Fruit fly (Drosophila melanogaster) whole organism, embryonic: ENCODE results near the gene Polr1C.

Experiments used
- Asciz ChIP-seq: fragments of 200-800 bp; sonication (Bioruptor generic); optimal IDR thresholded peaks from 2 replicates; lab custom pipeline; 2017; ENCODE audit warnings: missing biosample characterization, mild to moderate bottlenecking, missing genetic modification characterization, missing genetic modification reagents
- Atf3 ChIP-seq: fragments of 200-800 bp; sonication (Bioruptor generic); optimal IDR thresholded peaks from 3 replicates; lab custom pipeline; 2016; ENCODE audit warnings: missing biosample characterization, missing genetic modification characterization
- CG10147 ChIP-seq: fragments of 200-800 bp; sonication (Bioruptor generic); optimal IDR thresholded peaks from 2 replicates; lab custom pipeline; 2019; ENCODE audit warnings: missing biosample characterization, mild to moderate bottlenecking, missing genetic modification characterization, moderate library complexity
- CG10431 ChIP-seq: fragments of 200-800 bp; sonication (Bioruptor generic); optimal IDR thresholded peaks from 3 replicates; lab custom pipeline; 2018; ENCODE audit warnings: missing biosample characterization, mild to moderate bottlenecking, missing genetic modification characterization
- CG11504 ChIP-seq: fragments of 200-800 bp; sonication (Bioruptor generic); optimal IDR thresholded peaks from 3 replicates; lab custom pipeline; 2019; ENCODE audit warnings: missing biosample characterization, mild to moderate bottlenecking, missing genetic modification characterization, moderate library complexity
- CG12219 ChIP-seq: fragments of 200-800 bp; sonication (Bioruptor generic); optimal IDR thresholded peaks from 3 replicates; lab custom pipeline; 2018; ENCODE audit warnings: missing biosample characterization, mild to moderate bottlenecking, missing genetic modification characterization
- CG12744 ChIP-seq: fragments of 200-800 bp; sonication (Bioruptor generic); optimal IDR thresholded peaks from 2 replicates; lab custom pipeline; 2016; ENCODE audit warnings: missing biosample characterization, missing genetic modification characterization
- CG12769 ChIP-seq: fragments of 200-800 bp; sonication (Bioruptor generic); optimal IDR thresholded peaks from 2 replicates; lab custom pipeline; 2019; ENCODE audit warnings: missing biosample characterization, mild to moderate bottlenecking, missing genetic modification characterization, moderate library complexity
- CG14050 ChIP-seq: fragments of 200-800 bp; sonication (Bioruptor generic); IDR thresholded peaks from 3 replicates; pipeline ENCODE4 v1.3.6; 2022; ENCODE audit warnings: missing biosample characterization, missing genetic modification characterization
- CG17328 ChIP-seq: fragments of 200-800 bp; sonication (Bioruptor generic); IDR thresholded peaks from 2 replicates; pipeline ENCODE4 v1.3.6; 2022; ENCODE audit warnings: missing biosample characterization, missing genetic modification characterization
- CG2120 ChIP-seq: fragments of 200-800 bp; sonication (Bioruptor generic); optimal IDR thresholded peaks from 3 replicates; lab custom pipeline; 2016; ENCODE audit warnings: missing biosample characterization, missing genetic modification characterization
- CG2199 ChIP-seq: fragments of 200-800 bp; sonication (Bioruptor generic); IDR thresholded peaks from 3 replicates; pipeline ENCODE4 v1.3.6; 2022; ENCODE audit warnings: missing biosample characterization, missing genetic modification characterization
- CG2889 ChIP-seq: fragments of 200-800 bp; sonication (Bioruptor generic); IDR thresholded peaks from 3 replicates; pipeline ENCODE4 v1.3.6; 2022; ENCODE audit warnings: missing biosample characterization, missing genetic modification characterization
- CG3726 ChIP-seq: fragments of 200-800 bp; sonication (Bioruptor generic); IDR thresholded peaks from 3 replicates; pipeline ENCODE4, ENCODE4 v1.3.6; 2022; ENCODE audit warnings: missing biosample characterization, missing genetic modification characterization
- CG9437 ChIP-seq: fragments of 200-800 bp; sonication (Bioruptor generic); optimal IDR thresholded peaks from 2 replicates; lab custom pipeline; 2018; ENCODE audit warnings: missing biosample characterization, mild to moderate bottlenecking, missing genetic modification characterization
- CG9727 ChIP-seq: fragments of 200-800 bp; sonication (Bioruptor generic); optimal IDR thresholded peaks from 3 replicates; lab custom pipeline; 2017; ENCODE audit warnings: missing biosample characterization, mild to moderate bottlenecking, missing genetic modification characterization
- Dll ChIP-seq: fragments of 200-800 bp; sonication (Bioruptor generic); IDR thresholded peaks from 4 replicates; pipeline ENCODE4 v1.3.6; 2022; ENCODE audit warnings: missing biosample characterization, missing genetic modification characterization; ENCODE audit not compliant: partially characterized antibody
- Drgx ChIP-seq: fragments of 200-800 bp; sonication (Bioruptor generic); IDR thresholded peaks from 2 replicates; pipeline ENCODE4 v1.3.6; 2022; ENCODE audit warnings: missing biosample characterization, missing genetic modification characterization
- HmgD ChIP-seq: fragments of 200-800 bp; sonication (Bioruptor generic); optimal IDR thresholded peaks from 3 replicates; lab custom pipeline; 2016; ENCODE audit warnings: missing biosample characterization, missing genetic modification characterization
- Hsf ChIP-seq: fragments of 200-800 bp; sonication (Bioruptor generic); optimal IDR thresholded peaks from 3 replicates; lab custom pipeline; 2016; ENCODE audit warnings: missing biosample characterization, missing genetic modification characterization
- Lim3 ChIP-seq: fragments of 200-800 bp; sonication (Bioruptor generic); IDR thresholded peaks from 2 replicates; pipeline ENCODE4 v1.3.6; 2022; ENCODE audit warnings: missing biosample characterization, missing genetic modification characterization
- Neu2 ChIP-seq: fragments of 200-800 bp; sonication (Bioruptor generic); optimal IDR thresholded peaks from 3 replicates; lab custom pipeline; 2016; ENCODE audit warnings: missing biosample characterization, missing genetic modification characterization, borderline replicate concordance
- Sox100B ChIP-seq: fragments of 200-800 bp; sonication (Bioruptor generic); optimal IDR thresholded peaks from 3 replicates; lab custom pipeline; 2018; ENCODE audit warnings: missing biosample characterization, mild to moderate bottlenecking, missing genetic modification characterization
- abd-A ChIP-seq: fragments of 200-800 bp; sonication (Bioruptor generic); optimal IDR thresholded peaks from 3 replicates; lab custom pipeline; 2019; ENCODE audit warnings: missing biosample characterization, mild to moderate bottlenecking, missing genetic modification characterization, moderate library complexity
- cas ChIP-seq: fragments of 200-800 bp; sonication (Bioruptor generic); IDR thresholded peaks from 2 replicates; pipeline ENCODE4 v1.3.6; 2022; ENCODE audit warnings: missing biosample characterization, missing genetic modification characterization
- chinmo ChIP-seq: fragments of 200-800 bp; sonication (Bioruptor generic); IDR thresholded peaks from 4 replicates; pipeline ENCODE4 v1.3.6; 2022; ENCODE audit warnings: missing biosample characterization, missing genetic modification characterization; ENCODE audit not compliant: partially characterized antibody
- chn ChIP-seq: fragments of 200-800 bp; sonication (Bioruptor generic); optimal IDR thresholded peaks from 2 replicates; lab custom pipeline; 2016; ENCODE audit warnings: missing biosample characterization, missing genetic modification characterization
- corto ChIP-seq: fragments of 200-800 bp; sonication (Bioruptor generic); optimal IDR thresholded peaks from 2 replicates; lab custom pipeline; 2016; ENCODE audit warnings: missing biosample characterization, mild to moderate bottlenecking, missing genetic modification characterization, moderate library complexity
- da ChIP-seq: fragments of 200-800 bp; sonication (Bioruptor generic); optimal IDR thresholded peaks from 2 replicates; lab custom pipeline; 2016; ENCODE audit warnings: missing biosample characterization, missing genetic modification characterization
- disco-r ChIP-seq: fragments of 200-800 bp; sonication (Bioruptor generic); optimal IDR thresholded peaks from 2 replicates; lab custom pipeline; 2016; ENCODE audit warnings: missing biosample characterization, missing genetic modification characterization
- dm ChIP-seq: fragments of 200-800 bp; sonication (Bioruptor generic); optimal IDR thresholded peaks from 3 replicates; lab custom pipeline; 2016; ENCODE audit warnings: missing biosample characterization, missing genetic modification characterization
- gfzf ChIP-seq: fragments of 200-800 bp; sonication (Bioruptor generic); optimal IDR thresholded peaks from 2 replicates; lab custom pipeline; 2016; ENCODE audit warnings: missing biosample characterization, mild to moderate bottlenecking, missing genetic modification characterization, moderate library complexity
- hth ChIP-seq: fragments of >200 bp; optimal IDR thresholded peaks from 2 replicates; lab custom pipeline; 2017; ENCODE audit warnings: inconsistent platforms
- jigr1 ChIP-seq: fragments of 200-800 bp; sonication (Bioruptor generic); IDR thresholded peaks from 3 replicates; pipeline ENCODE4 v1.3.6; 2022; ENCODE audit warnings: missing biosample characterization, missing genetic modification characterization
- lilli ChIP-seq: fragments of 200-800 bp; sonication (Bioruptor generic); optimal IDR thresholded peaks from 3 replicates; lab custom pipeline; 2016; ENCODE audit warnings: missing biosample characterization, missing genetic modification characterization
- pum ChIP-seq: fragments of 200-800 bp; sonication (Bioruptor generic); optimal IDR thresholded peaks from 2 replicates; lab custom pipeline; 2016; ENCODE audit warnings: missing biosample characterization, missing genetic modification characterization
- schlank ChIP-seq: fragments of 200-800 bp; sonication (Bioruptor generic); optimal IDR thresholded peaks from 2 replicates; lab custom pipeline; 2018; ENCODE audit warnings: missing biosample characterization, mild to moderate bottlenecking, missing genetic modification characterization
- scrt ChIP-seq: fragments of 200-800 bp; sonication (Bioruptor generic); optimal IDR thresholded peaks from 2 replicates; lab custom pipeline; 2018; ENCODE audit warnings: missing biosample characterization, mild to moderate bottlenecking, missing genetic modification characterization, moderate library complexity
- sens ChIP-seq: fragments of 200-800 bp; sonication (Bioruptor generic); peaks from one replicate; lab custom pipeline; 2016; ENCODE audit warnings: missing biosample characterization, missing genetic modification characterization
- sisA ChIP-seq: fragments of 200-800 bp; sonication (Bioruptor generic); IDR thresholded peaks from 2 replicates; pipeline ENCODE4 v1.3.6; 2022; ENCODE audit warnings: missing biosample characterization, missing genetic modification characterization
- ttk ChIP-seq: fragments of 200-800 bp; sonication (Bioruptor generic); IDR thresholded peaks from 2 replicates; pipeline ENCODE4 v2.1.2; 2022; ENCODE audit warnings: missing biosample characterization, missing genetic modification characterization
- tx ChIP-seq: fragments of 200-800 bp; sonication (Bioruptor generic); optimal IDR thresholded peaks from 2 replicates; lab custom pipeline; 2016; ENCODE audit warnings: missing biosample characterization, missing genetic modification characterization
- unc-4 ChIP-seq: fragments of 200-800 bp; sonication (Bioruptor generic); IDR thresholded peaks from 2 replicates; pipeline ENCODE4 v1.3.6; 2022; ENCODE audit warnings: missing biosample characterization, missing genetic modification characterization; ENCODE audit not compliant: partially characterized antibody
- vnd ChIP-seq: fragments of 200-800 bp; sonication (Bioruptor generic); IDR thresholded peaks from 3 replicates; pipeline ENCODE4 v1.3.6; 2022; ENCODE audit warnings: missing biosample characterization, missing genetic modification characterization; ENCODE audit not compliant: partially characterized antibody
- vvl ChIP-seq: fragments of 200-800 bp; sonication (Bioruptor generic); IDR thresholded peaks from 2 replicates; pipeline ENCODE4 v1.3.6; 2022; ENCODE audit warnings: missing biosample characterization, missing genetic modification characterization
- wor ChIP-seq: fragments of 200-800 bp; sonication (Bioruptor generic); IDR thresholded peaks from 2 replicates; pipeline ENCODE4 v1.3.6; 2022; ENCODE audit warnings: missing biosample characterization, missing genetic modification characterization
- yki ChIP-seq: fragments of >200 bp; optimal IDR thresholded peaks from 3 replicates; lab custom pipeline; 2018
- zf30C ChIP-seq: fragments of 200-800 bp; sonication (Bioruptor generic); optimal IDR thresholded peaks from 3 replicates; lab custom pipeline; 2018; ENCODE audit warnings: missing biosample characterization, mild to moderate bottlenecking, missing genetic modification characterization
- zfh1 ChIP-seq: fragments of 200-800 bp; sonication (Bioruptor generic); IDR thresholded peaks from 3 replicates; pipeline ENCODE4 v1.3.6; 2022; ENCODE audit warnings: missing biosample characterization, missing genetic modification characterization

Gene Polr1C

dm6 chr2L:4997401-4998259 is 28.8 kb downstream of the Polr1C start (continued):
- peak; percentile 99 for TF ChIP-seq Drgx (GFP tag; lab: Robert Waterston, UW)
- TF ChIP-seq lilli (GFP tag; lab: Kevin White, UChicago) = peak; percentile 99
- TF ChIP-seq CG17328 = peak; percentile 99
- peak; percentile 99 for TF ChIP-seq wor (GFP tag; lab: Robert Waterston, UW)
- TF ChIP-seq sisA (GFP tag; lab: Robert Waterston, UW) = peak; percentile 100
- TF ChIP-seq Sox100B = peak; percentile 97
- TF ChIP-seq Lim3 = peak; percentile 99; the same call in 1 of the 2 replicates
- peak; percentile 99 for TF ChIP-seq Hsf
- peak; percentile 99 for TF ChIP-seq CG12769 (tag; lab: Kevin White, UChicago)
- TF ChIP-seq vvl = peak; percentile 100
- peak; percentile 59; the same call in 1 of the 4 replicates for TF ChIP-seq Dll
- TF ChIP-seq Neu2 (GFP tag; lab: Kevin White, UChicago) = peak; percentile 94
- peak; percentile 96 for TF ChIP-seq schlank (tag; lab: Kevin White, UChicago)
- peak; percentile 100 for TF ChIP-seq zfh1
- peak; percentile 99 for TF ChIP-seq CG3726 (GFP tag; lab: Robert Waterston, UW)
- peak; percentile 98 for TF ChIP-seq dm
- TF ChIP-seq zf30C (GFP tag; lab: Kevin White, UChicago) = no peak
- peak; percentile 96 for TF ChIP-seq abd-A
- TF ChIP-seq vnd (GFP tag; lab: Robert Waterston, UW) = peak; percentile 73
- TF ChIP-seq chinmo (GFP tag; lab: Robert Waterston, UW) = no peak
- TF ChIP-seq CG12219 (GFP tag; lab: Kevin White, UChicago) = peak; percentile 99
- TF ChIP-seq jigr1 = peak; percentile 99
- peak; percentile 99 for TF ChIP-seq CG14050
- TF ChIP-seq scrt (GFP tag; lab: Kevin White, UChicago) = peak; percentile 95
- TF ChIP-seq corto (GFP tag; lab: Kevin White, UChicago) = peak; percentile 95
- no peak; the same call in 1 of the 2 replicates for TF ChIP-seq unc-4 (GFP tag; lab: Robert Waterston, UW)
- TF ChIP-seq CG2199 (GFP tag; lab: Robert Waterston, UW) = peak; percentile 99
- peak; percentile 99 for TF ChIP-seq da
- peak; percentile 99 for TF ChIP-seq CG12744
- TF ChIP-seq HmgD (GFP tag; lab: Kevin White, UChicago) = peak; percentile 99
- TF ChIP-seq gfzf (GFP tag; lab: Kevin White, UChicago) = peak; percentile 35
- TF ChIP-seq Atf3 = peak; percentile 99
- TF ChIP-seq CG11504 (tag; lab: Kevin White, UChicago) = peak; percentile 98
- TF ChIP-seq tx (GFP tag; lab: Kevin White, UChicago) = peak; percentile 99
- peak; percentile 99 for TF ChIP-seq chn (GFP tag; lab: Kevin White, UChicago)
- peak; percentile 100 for TF ChIP-seq sens (GFP tag; lab: Kevin White, UChicago)
- TF ChIP-seq pum (GFP tag; lab: Kevin White, UChicago) = peak; percentile 99
- peak; percentile 98 for TF ChIP-seq cas
- TF ChIP-seq CG9727 (GFP tag; lab: Kevin White, UChicago) = peak; percentile 98
- TF ChIP-seq CG2889 (GFP tag; lab: Robert Waterston, UW) = peak; percentile 99
- peak; percentile 97 for TF ChIP-seq CG10431 (GFP tag; lab: Kevin White, UChicago)
- TF ChIP-seq CG2120 = peak; percentile 99
- TF ChIP-seq hth = no peak
- peak; percentile 61 for TF ChIP-seq yki (lab: Kevin White, UChicago)
- peak; percentile 99 for TF ChIP-seq Asciz (GFP tag; lab: Kevin White, UChicago)
- TF ChIP-seq ttk = peak; percentile 99
- TF ChIP-seq CG10147 = peak; percentile 97
- peak; percentile 99 for TF ChIP-seq disco-r (GFP tag; lab: Kevin White, UChicago)
- TF ChIP-seq CG9437 = peak; percentile 97
